Worm (Caenorhabditis elegans) whole organism, L2 larva: Measurements from ENCODE around the gene nhr-45.

Experiments used
- aly-2 ChIP-seq: fragments of 150-350 bp; optimal IDR thresholded peaks from 2 replicates; lab custom pipeline; 2014; ENCODE audit warnings: missing biosample characterization, missing genetic modification characterization
- ceh-16 ChIP-seq: fragments of 150-350 bp; optimal IDR thresholded peaks from 2 replicates; lab custom pipeline; 2014; ENCODE audit warnings: missing biosample characterization, missing genetic modification characterization
- unc-55 ChIP-seq: fragments of 150-350 bp; sonication (generic microtip); optimal IDR thresholded peaks from 3 replicates; lab custom pipeline; 2014; ENCODE audit warnings: missing biosample characterization, missing genetic modification reagents, missing genetic modification characterization

DNA sequence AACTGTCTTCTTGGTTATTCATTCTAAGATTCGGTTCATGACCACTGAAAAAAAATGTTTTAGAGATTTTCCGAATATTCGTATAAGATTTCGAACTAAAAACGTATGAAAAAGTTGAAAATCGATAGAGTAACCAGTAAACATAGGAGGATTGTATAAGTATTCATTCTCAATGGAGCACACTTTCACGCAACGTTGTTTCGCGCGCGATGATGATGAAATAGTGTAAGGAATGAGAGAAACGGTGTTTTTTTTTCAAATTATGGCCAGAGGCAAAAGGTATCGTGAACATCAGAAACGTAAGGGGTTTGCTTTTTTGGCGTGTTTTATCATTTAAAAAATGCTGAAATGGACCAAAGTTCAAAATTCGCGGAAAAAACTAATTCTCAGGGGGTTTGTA, 40.5 kb downstream of the nhr-45 start, which contains the start of gene pqn-65:
- TF ChIP-seq unc-55 (GFP tag; lab: Kevin White, UChicago) (peak; percentile 57), aly-2 (tag; lab: Kevin White, UChicago) (no peak), ceh-16 (no peak)
